Worm (Caenorhabditis elegans) whole organism, midembryonic: ENCODE measurements around the gene col-41.

Experiments
- T22C8.4 ChIP-seq: fragments of 200-800 bp; sonication (Bioruptor generic); IDR thresholded peaks from 2 replicates; pipeline ENCODE4 v1.3.6; 2022; ENCODE audit warnings: missing genetic modification characterization, missing compliant biosample characterization
- cog-1 ChIP-seq: sonication (generic microtip); optimal IDR thresholded peaks from 2 replicates; lab custom pipeline; 2016; ENCODE audit warnings: missing genetic modification characterization, missing compliant biosample characterization
- flt-1 ChIP-seq: fragments of 200-800 bp; sonication (Bioruptor generic); IDR thresholded peaks from 2 replicates; pipeline ENCODE4 v1.3.6; 2022; ENCODE audit warnings: missing genetic modification characterization, missing compliant biosample characterization
- ref-1 ChIP-seq: fragments of 200-800 bp; sonication (Bioruptor generic); conservative IDR thresholded peaks from 2 replicates; pipeline ENCODE4 v1.3.6; 2022; ENCODE audit warnings: missing genetic modification reagents, missing genetic modification characterization, missing compliant biosample characterization
- tab-1 ChIP-seq: fragments of 200-800 bp; sonication (Bioruptor generic); IDR thresholded peaks from 2 replicates; pipeline ENCODE4 v1.3.6; 2022; ENCODE audit warnings: missing genetic modification characterization, missing compliant biosample characterization
- ztf-23 ChIP-seq: fragments of 200-800 bp; sonication (Bioruptor generic); IDR thresholded peaks from 2 replicates; pipeline ENCODE4 v1.3.6; 2022; ENCODE audit warnings: missing genetic modification reagents, missing genetic modification characterization, missing compliant biosample characterization
- ztf-29 ChIP-seq: fragments of 200-800 bp; sonication (Bioruptor generic); IDR thresholded peaks from 2 replicates; pipeline ENCODE4 v1.3.6; 2022; ENCODE audit warnings: missing genetic modification reagents, missing genetic modification characterization, missing compliant biosample characterization

ce11 chrX:15167692-15168091, 8.6 kb downstream of the col-41 start:
- no peak for TF ChIP-seq T22C8.4 (GFP tag; lab: Robert Waterston, UW)
- TF ChIP-seq cog-1, result no peak
- TF ChIP-seq ztf-23 (GFP tag; lab: Robert Waterston, UW), result no peak
- no peak for TF ChIP-seq flt-1
- no peak for TF ChIP-seq ztf-29 (GFP tag; lab: Robert Waterston, UW)
- no peak for TF ChIP-seq tab-1 (GFP tag; lab: Robert Waterston, UW)
- TF ChIP-seq ref-1 (GFP tag; lab: Robert Waterston, UW), result no peak
